Fruit fly (Drosophila melanogaster) S2 (cell line): ENCODE data around the gene CG42340.

Experiments used
- CG8478 ChIP-seq: fragments of >200 bp; optimal IDR thresholded peaks from 2 replicates; lab custom pipeline; 2018
- CTCF ChIP-seq, 2 experiments: fragments of >200 bp; optimal IDR thresholded peaks; 2 replicates each; lab custom pipeline; 2018

Gene CG42340

DNA sequence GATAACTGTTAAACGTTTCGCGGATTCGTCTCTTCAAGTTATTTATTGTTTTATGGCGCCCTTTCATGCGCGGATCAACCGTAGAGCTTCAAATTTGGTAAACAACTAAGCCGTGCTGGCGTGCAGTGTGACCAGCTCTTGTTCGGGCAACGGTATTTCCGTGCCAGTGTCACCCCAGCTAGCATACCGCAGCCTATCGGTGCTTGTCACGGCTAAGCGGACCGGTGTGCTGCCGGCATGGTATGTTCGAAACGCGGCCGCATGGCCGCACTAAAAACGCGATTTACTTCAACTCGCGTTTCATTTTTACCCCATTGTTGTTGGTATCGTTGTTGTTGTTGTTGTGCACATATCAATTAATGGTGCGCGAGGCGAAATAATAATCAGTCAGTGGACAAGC lies at the start of gene CG42340, which contains the start of gene CG3918:
Gene CG42340 (minus strand): TSS at position 107 of the 400 bp plus-strand sequence.
Gene CG3918 (plus strand): TSS at position 248 of the 400 bp plus-strand sequence.
- TF ChIP-seq CTCF (optimal IDR thresholded peaks at IDR 0.05; lab: Kevin White, UChicago) (peak; percentile 53 to 61), CG8478 (no peak)

- TF ChIP-seq CTCF (optimal IDR thresholded peaks at IDR 0.05; lab: Kevin White, UChicago) = no peak
- no peak for TF ChIP-seq CG8478
These were observed 49.7 kb upstream of the CG42340 start for dm6 chrX:6573799-6574198.

- TF ChIP-seq CG8478 (no peak), CTCF (optimal IDR thresholded peaks at IDR 0.05; lab: Kevin White, UChicago) (no peak)
These were observed 47.3 kb upstream of the CG42340 start for dm6 chrX:6571234-6571915.

- TF ChIP-seq CTCF (optimal IDR thresholded peaks at IDR 0.05; lab: Kevin White, UChicago) (no peak), CG8478 (no peak)
These were observed 27.3 kb upstream of the CG42340 start for dm6 chrX:6551464-6551863.

dm6 chrX:6550118-6550502 lies 26.0 kb upstream of the CG42340 start:
- no peak for TF ChIP-seq CG8478
- TF ChIP-seq CTCF (optimal IDR thresholded peaks at IDR 0.05; lab: Kevin White, UChicago) = peak; percentile 52 to 55

DNA sequence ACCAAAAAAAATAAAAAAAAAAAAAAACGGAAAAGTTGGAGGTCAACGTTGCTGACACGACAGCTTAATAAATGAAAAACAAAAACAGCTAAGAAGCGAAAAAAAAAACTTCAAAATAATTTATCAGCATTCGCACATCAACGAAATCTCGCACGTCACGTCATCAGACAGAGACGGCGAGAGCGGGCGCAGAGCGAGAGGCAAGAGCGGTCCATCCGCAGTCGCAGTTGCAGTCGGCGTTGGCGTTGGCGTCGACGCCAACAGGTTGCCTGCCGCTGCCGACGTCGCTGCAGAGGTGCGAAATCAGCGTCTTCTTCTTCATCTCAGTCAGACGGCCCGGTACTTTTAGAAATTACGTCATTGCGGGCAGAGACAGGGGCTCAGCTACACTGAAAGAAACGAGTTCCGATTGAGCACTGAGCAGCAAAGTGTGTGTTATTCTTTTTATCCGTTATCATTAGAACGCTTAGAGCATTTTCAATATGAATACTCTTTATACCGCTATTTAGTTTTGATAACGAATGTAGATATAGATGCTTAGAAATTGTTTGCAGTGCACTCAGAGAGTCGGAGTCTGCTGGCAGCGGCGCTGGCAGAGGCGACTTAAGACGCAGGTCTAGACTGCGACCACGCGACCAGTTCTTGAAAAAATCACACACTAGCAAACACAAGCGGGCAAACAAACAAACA lies 25.4 kb upstream of the CG42340 start:
- TF ChIP-seq CTCF (optimal IDR thresholded peaks at IDR 0.05; lab: Kevin White, UChicago) (no peak), CG8478 (no peak)

- TF ChIP-seq CG8478 = no peak
- TF ChIP-seq CTCF (optimal IDR thresholded peaks at IDR 0.05; lab: Kevin White, UChicago) = no peak
These were observed 22.8 kb upstream of the CG42340 start for dm6 chrX:6546970-6547369.

DNA sequence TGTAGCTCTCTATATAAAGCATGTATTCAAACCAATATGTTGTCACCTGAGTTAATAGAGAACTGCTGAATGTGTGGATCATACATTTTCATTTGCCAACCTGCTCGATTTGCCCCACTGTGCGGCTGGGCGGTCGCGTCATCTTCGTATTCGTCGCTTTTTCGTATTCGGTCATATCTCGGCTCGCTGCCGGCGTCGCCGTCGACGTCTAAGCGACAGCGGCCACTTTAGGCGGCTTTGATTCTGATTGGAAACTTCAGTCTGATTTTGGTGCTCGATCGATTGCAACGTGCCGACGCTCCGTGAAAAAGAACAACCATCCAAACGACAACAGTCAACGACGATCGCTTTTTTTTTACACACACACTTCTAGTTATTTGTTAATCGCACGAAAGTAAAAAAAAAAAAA lies 21.7 kb upstream of the CG42340 start:
- TF ChIP-seq CG8478 (no peak), CTCF (optimal IDR thresholded peaks at IDR 0.05; lab: Kevin White, UChicago) (no peak)

dm6 chrX:6543569-6544173 lies 19.5 kb upstream of the CG42340 start:
- TF ChIP-seq CTCF (optimal IDR thresholded peaks at IDR 0.05; lab: Kevin White, UChicago) (no peak), CG8478 (no peak)

dm6 chrX:6542331-6542730 lies 18.2 kb upstream of the CG42340 start:
- TF ChIP-seq CTCF (optimal IDR thresholded peaks at IDR 0.05; lab: Kevin White, UChicago) (no peak), CG8478 (no peak)

dm6 chrX:6541277-6541676 lies 17.2 kb upstream of the CG42340 start:
- no peak for TF ChIP-seq CG8478
- peak in 1 of 2 experiments; percentile 68 for TF ChIP-seq CTCF (optimal IDR thresholded peaks at IDR 0.05; lab: Kevin White, UChicago)

- TF ChIP-seq CG8478 (no peak), CTCF (optimal IDR thresholded peaks at IDR 0.05; lab: Kevin White, UChicago) (no peak)
These were observed 16.2 kb upstream of the CG42340 start, which contains the start of gene CG34417 for dm6 chrX:6540215-6540821. Gene CG34417, plus strand, starts transcription at chrX:6540771.

DNA sequence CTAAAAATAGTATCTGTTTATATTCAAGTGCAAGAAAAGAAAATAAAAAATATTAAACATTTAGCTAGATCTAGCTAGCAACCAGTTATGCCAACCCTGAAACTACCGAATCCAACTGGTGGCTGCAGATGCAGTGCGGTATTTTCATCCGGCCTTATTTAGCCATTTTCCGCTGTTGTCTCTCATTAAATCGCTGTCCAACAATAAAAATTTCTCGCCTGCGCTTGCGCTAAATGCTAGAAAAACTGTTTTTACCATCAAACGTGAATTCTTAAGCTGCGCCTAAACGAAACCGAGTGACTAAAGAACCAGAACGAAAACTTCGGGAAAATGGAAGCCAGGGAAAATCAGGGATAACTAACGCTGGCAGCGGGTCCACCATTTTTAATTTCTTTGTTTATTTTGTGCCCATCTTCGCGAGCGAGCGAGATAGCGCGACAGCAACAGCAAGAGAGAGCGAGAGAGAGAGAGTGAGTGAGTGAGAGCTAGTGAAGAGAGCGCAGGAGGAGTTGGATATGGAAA lies 9.8 kb upstream of the CG42340 start, which contains the start of gene dx:
Gene dx (plus strand): TSS at position 164 of the 522 bp plus-strand sequence.
- TF ChIP-seq CTCF (optimal IDR thresholded peaks at IDR 0.05; lab: Kevin White, UChicago) (peak in 1 of 2 experiments; percentile 5), CG8478 (no peak)

- no peak for TF ChIP-seq CTCF (optimal IDR thresholded peaks at IDR 0.05; lab: Kevin White, UChicago)
- no peak for TF ChIP-seq CG8478
These were observed 9.0 kb upstream of the CG42340 start, which contains the start of gene RpL7A for dm6 chrX:6533101-6533636. Gene RpL7A, minus strand, starts transcription at chrX:6533348.
